Fruit fly (Drosophila melanogaster): ENCODE data around the gene nmd.

Gene nmd

DNA sequence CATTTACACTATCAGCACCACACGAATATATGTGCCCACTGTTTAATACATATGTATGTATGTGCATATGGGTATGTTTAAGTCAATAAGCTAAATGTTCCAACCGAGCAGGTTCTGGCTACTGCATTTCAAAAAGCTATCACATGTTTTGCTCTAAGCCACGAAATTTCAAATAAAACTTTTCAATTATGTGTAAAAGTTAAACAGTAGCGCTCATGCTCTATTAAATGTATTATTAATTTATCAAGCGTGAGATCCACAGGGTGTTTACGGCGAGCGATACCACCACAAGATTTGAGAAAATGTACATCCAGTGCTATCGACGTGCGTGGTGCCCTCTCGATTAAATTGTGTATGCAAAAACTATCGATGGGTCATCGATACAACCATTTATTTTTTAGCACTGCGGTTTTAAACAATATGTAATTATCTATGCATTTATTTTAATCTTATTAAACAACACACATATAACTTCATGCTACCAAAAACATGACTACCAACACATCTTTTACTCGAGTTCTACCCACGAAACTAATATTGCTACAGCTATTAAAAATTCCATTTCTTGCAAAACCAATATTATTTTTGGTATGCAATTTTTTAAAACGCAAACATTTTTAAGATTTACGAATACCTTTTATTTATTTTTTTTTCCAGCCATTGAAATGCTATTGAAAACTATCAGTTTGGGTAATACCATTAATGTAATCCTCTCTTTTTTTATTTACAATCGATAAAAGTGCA, 42.8 kb downstream of the nmd start, which contains the start of gene Pten (continued):
- TF ChIP-seq CG10654 (GFP tag; optimal IDR thresholded peaks at IDR 0.05) (peak; percentile 62), fru (optimal IDR thresholded peaks at IDR 0.05) (no peak), CG3995 (GFP tag; optimal IDR thresholded peaks at IDR 0.05) (peak; percentile 5), maf-S (GFP tag; optimal IDR thresholded peaks at IDR 0.05) (peak; percentile 64), jing (GFP tag; optimal IDR thresholded peaks at IDR 0.05) (no peak), lola (GFP tag; optimal IDR thresholded peaks at IDR 0.05) (peak in 1 of 3 experiments; percentile 84), phol (tag; optimal IDR thresholded peaks at IDR 0.05) (peak; percentile 85), Xrp1 (GFP tag; IDR thresholded peaks at IDR 0.05) (peak; percentile 73), mld (GFP tag; IDR thresholded peaks at IDR 0.05; ENCODE audit: partially characterized antibody) (peak; percentile 80; the same call in 2 of the 3 replicates), ranshi (GFP tag; IDR thresholded peaks at IDR 0.05) (no peak), kah (GFP tag; optimal IDR thresholded peaks at IDR 0.05) (peak; percentile 83), CG7963 (GFP tag; IDR thresholded peaks at IDR 0.05; ENCODE audit: partially characterized antibody) (peak; percentile 90), kni (GFP tag; optimal IDR thresholded peaks at IDR 0.05) (no peak), CG7271 (tag; optimal IDR thresholded peaks at IDR 0.05) (peak; percentile 16), Dek (tag; optimal IDR thresholded peaks at IDR 0.05) (no peak), nerfin-2 (GFP tag; IDR thresholded peaks at IDR 0.05; ENCODE audit: partially characterized antibody) (peak; percentile 89), CG1529 (GFP tag; optimal IDR thresholded peaks at IDR 0.05) (peak; percentile 5), CG4360 (GFP tag; IDR thresholded peaks at IDR 0.05) (peak; percentile 51; the same call in 1 of the 2 replicates), otp (GFP tag; IDR thresholded peaks at IDR 0.05) (no peak; the same call in 2 of the 3 replicates), CG9727 (GFP tag; optimal IDR thresholded peaks at IDR 0.05) (peak; percentile 90), BtbVII (GFP tag; optimal IDR thresholded peaks at IDR 0.05) (peak; percentile 38), CG8765 (GFP tag; IDR thresholded peaks at IDR 0.05) (no peak), CG17385 (GFP tag; optimal IDR thresholded peaks at IDR 0.05) (peak; percentile 44), zf30C (GFP tag; optimal IDR thresholded peaks at IDR 0.05) (no peak), Nf-YC (tag; optimal IDR thresholded peaks at IDR 0.05) (peak; percentile 54), CG6654 (GFP tag; optimal IDR thresholded peaks at IDR 0.05) (no peak), hkb (optimal IDR thresholded peaks at IDR 0.05) (no peak), hkb (GFP tag; IDR thresholded peaks at IDR 0.05) (peak; percentile 59; the same call in 1 of the 2 replicates), CG4328 (GFP tag; optimal IDR thresholded peaks at IDR 0.05) (peak; percentile 45), Dref (GFP tag; IDR thresholded peaks at IDR 0.05) (peak; percentile 97), B-H1 (GFP tag; IDR thresholded peaks at IDR 0.05) (peak; percentile 58; the same call in 2 of the 3 replicates), CG6175 (GFP tag; IDR thresholded peaks at IDR 0.05) (no peak), kay (GFP tag; optimal IDR thresholded peaks at IDR 0.05) (peak; percentile 61), D (optimal IDR thresholded peaks at IDR 0.05) (no peak), D (GFP tag; optimal IDR thresholded peaks at IDR 0.05) (peak; percentile 65), CG9609 (GFP tag; optimal IDR thresholded peaks at IDR 0.05) (peak; percentile 16), pb (GFP tag; optimal IDR thresholded peaks at IDR 0.05) (peak; percentile 31), CG4820 (GFP tag; optimal IDR thresholded peaks at IDR 0.05) (peak; percentile 76), Asciz (GFP tag; optimal IDR thresholded peaks at IDR 0.05) (no peak), CG17359 (tag; optimal IDR thresholded peaks at IDR 0.05) (peak; percentile 80), CG1024 (GFP tag; IDR thresholded peaks at IDR 0.05) (peak; percentile 90), Atf-2 (GFP tag; optimal IDR thresholded peaks at IDR 0.05) (peak; percentile 52), Mes4 (GFP tag; optimal IDR thresholded peaks at IDR 0.05) (peak; percentile 57), CG8944 (GFP tag; optimal IDR thresholded peaks at IDR 0.05) (peak; percentile 37), luna (GFP tag; optimal IDR thresholded peaks at IDR 0.05) (peak; percentile 45), CG34422 (GFP tag; IDR thresholded peaks at IDR 0.05) (0 out of 3 replicates have a peak, but pooled peaks have one; percentile 19), Side (GFP tag; optimal IDR thresholded peaks at IDR 0.05) (peak; percentile 67), org-1 (GFP tag; optimal IDR thresholded peaks at IDR 0.05) (no peak), CG1647 (GFP tag; optimal IDR thresholded peaks at IDR 0.05) (peak; percentile 38), stc (GFP tag; IDR thresholded peaks at IDR 0.05) (peak; percentile 67; the same call in 1 of the 2 replicates)
